Fruit fly (Drosophila melanogaster) whole organism: ENCODE data around the gene CG14930.

Experiments
- CG8478 ChIP-seq: fragments of >200 bp; optimal IDR thresholded peaks from 2 replicates; lab custom pipeline; 2018; ENCODE audit warnings: inconsistent platforms
- Dll ChIP-seq: fragments of >200 bp; optimal IDR thresholded peaks from 2 replicates; lab custom pipeline; 2017
- EcR ChIP-seq, 2 experiments: fragments of >200 bp; optimal IDR thresholded peaks; 2 replicates each; lab custom pipeline; 2017; ENCODE audit warnings: missing biosample characterization in 2 of 2, missing genetic modification characterization in 2 of 2, missing genetic modification reagents in 2 of 2
- pan ChIP-seq: fragments of >200 bp; optimal IDR thresholded peaks from 2 replicates; lab custom pipeline; 2017
- psq ChIP-seq: fragments of >200 bp; optimal IDR thresholded peaks from 2 replicates; lab custom pipeline; 2017
- usp ChIP-seq: fragments of >200 bp; optimal IDR thresholded peaks from 2 replicates; lab custom pipeline; 2017; ENCODE audit warnings: missing biosample characterization, missing genetic modification characterization, mixed read lengths

Gene CG14930

DNA sequence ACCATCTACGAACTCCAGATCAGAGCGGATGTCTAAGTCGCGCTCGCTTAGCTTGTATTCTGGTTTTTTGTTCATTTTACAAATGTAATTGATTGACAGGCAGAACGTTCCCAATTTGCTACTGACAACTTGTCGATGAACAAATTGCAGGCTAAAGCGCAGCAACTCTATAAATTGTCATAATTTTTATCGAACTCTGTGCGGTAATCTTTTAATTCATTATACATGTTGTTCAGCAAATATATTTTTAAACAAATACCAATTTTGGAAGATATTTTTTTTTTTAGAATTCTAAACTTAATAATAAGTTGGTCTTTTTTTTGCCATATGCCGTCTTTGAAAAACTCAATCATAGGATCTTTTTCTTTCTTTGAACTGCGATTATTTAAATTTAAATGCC lies at the start of gene CG14930:
CG14930 (minus strand) TSS at position 101 of the 400 bp plus-strand sequence.
- TF ChIP-seq usp (no peak), psq (lab: Kevin White, UChicago) (no peak), pan (lab: Kevin White, UChicago) (no peak), CG8478 (lab: Kevin White, UChicago) (no peak), Dll (lab: Kevin White, UChicago) (no peak), EcR (GFP tag; optimal IDR thresholded peaks at IDR 0.05; lab: Kevin White, UChicago) (no peak)

dm6 chr2L:11553825-11554224 lies 32.7 kb upstream of the CG14930 start:
- TF ChIP-seq CG8478 (lab: Kevin White, UChicago): no peak
- TF ChIP-seq Dll (lab: Kevin White, UChicago): no peak
- TF ChIP-seq usp: no peak
- TF ChIP-seq EcR (GFP tag; optimal IDR thresholded peaks at IDR 0.05; lab: Kevin White, UChicago): no peak
- TF ChIP-seq pan (lab: Kevin White, UChicago): no peak
- TF ChIP-seq psq (lab: Kevin White, UChicago): no peak

dm6 chr2L:11535845-11536244 lies 14.8 kb upstream of the CG14930 start, which contains the start of gene CG43438:
CG43438 (plus strand) TSS chr2L:11536145.
- no peak for TF ChIP-seq pan (lab: Kevin White, UChicago)
- TF ChIP-seq psq (lab: Kevin White, UChicago): no peak
- no peak for TF ChIP-seq Dll (lab: Kevin White, UChicago)
- no peak for TF ChIP-seq usp
- no peak for TF ChIP-seq EcR (GFP tag; optimal IDR thresholded peaks at IDR 0.05; lab: Kevin White, UChicago)
- no peak for TF ChIP-seq CG8478 (lab: Kevin White, UChicago)

DNA sequence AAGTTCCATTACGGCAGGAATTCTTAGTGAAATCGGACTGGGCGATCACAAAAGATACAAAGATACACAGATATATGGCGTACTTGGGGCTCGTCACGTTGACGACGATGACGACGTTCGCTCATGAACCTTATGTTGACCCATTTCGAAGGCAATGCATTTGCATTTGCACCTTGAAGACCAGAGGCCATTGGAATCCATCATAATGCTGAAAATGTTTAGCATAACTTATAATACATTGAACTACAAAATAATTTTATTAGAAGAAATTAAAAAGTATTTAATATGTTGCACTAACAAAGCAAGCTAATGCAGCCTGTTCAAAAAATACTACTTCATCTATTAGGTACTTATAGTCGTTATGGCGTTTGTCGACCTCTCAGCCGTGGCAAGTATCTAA lies 10.4 kb upstream of the CG14930 start, which contains the start of gene CG34162:
CG34162 (plus strand) TSS at position 301 of the 400 bp plus-strand sequence.
- TF ChIP-seq CG8478 (lab: Kevin White, UChicago): no peak

dm6 chr2L:11530952-11531351 lies 9.9 kb upstream of the CG14930 start, which contains the start of gene CG31706:
CG31706 (minus strand) TSS chr2L:11531052.
- TF ChIP-seq pan (lab: Kevin White, UChicago) (no peak), EcR (GFP tag; optimal IDR thresholded peaks at IDR 0.05; lab: Kevin White, UChicago) (no peak), usp (no peak), Dll (lab: Kevin White, UChicago) (no peak), psq (lab: Kevin White, UChicago) (no peak), CG8478 (lab: Kevin White, UChicago) (no peak)

DNA sequence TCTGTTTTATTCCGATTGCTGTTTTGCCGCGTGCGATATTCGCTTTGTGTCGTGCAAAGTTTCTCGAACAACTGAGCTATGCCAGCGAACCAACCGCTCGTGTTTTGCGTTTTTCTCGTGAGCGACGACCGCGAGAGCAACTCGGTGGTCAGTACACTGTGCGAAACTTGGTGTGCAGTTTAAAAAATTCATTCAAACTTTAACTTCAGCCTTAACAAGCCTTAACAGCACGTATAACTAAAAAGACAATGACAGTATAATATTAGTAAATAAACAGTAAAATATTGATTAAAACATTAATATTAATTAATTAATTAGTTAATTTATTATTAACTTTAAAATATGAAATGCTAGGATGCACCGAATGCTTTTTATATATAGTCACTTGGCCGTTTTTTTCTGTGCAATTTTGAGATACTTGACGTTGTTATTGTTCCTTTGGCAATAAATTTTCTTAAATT lies 7.1 kb upstream of the CG14930 start, which contains the start of gene CG31705:
CG31705 (minus strand) TSS at position 77 of the 461 bp plus-strand sequence.
- no peak for TF ChIP-seq psq (lab: Kevin White, UChicago)
- no peak for TF ChIP-seq pan (lab: Kevin White, UChicago)
- no peak for TF ChIP-seq Dll (lab: Kevin White, UChicago)
- no peak for TF ChIP-seq CG8478 (lab: Kevin White, UChicago)
- no peak for TF ChIP-seq usp
- TF ChIP-seq EcR (GFP tag; optimal IDR thresholded peaks at IDR 0.05; lab: Kevin White, UChicago): no peak

DNA sequence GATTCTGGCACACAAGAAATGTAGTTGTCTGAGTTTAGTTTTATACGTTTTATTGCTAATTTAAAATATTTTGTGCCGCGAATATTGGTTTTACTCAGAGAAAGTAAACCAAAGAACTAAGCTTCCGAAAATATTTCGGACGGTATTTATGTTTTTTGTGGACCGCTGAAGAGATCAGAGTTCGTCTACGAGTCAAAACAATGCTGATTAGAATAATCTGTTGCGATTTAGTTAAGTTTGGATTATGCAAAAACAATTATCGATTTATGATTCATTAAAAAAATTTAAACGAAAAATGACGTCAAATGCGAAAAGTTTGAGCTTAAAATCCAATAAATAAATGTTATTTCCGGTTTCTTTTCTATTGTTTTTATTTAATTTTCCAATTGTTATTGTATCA lies 1.6 kb upstream of the CG14930 start, which contains the start of gene CG43153:
CG43153 (minus strand) TSS at position 101 of the 400 bp plus-strand sequence.
- TF ChIP-seq CG8478 (lab: Kevin White, UChicago) (no peak), usp (no peak), psq (lab: Kevin White, UChicago) (no peak), Dll (lab: Kevin White, UChicago) (no peak), EcR (GFP tag; optimal IDR thresholded peaks at IDR 0.05; lab: Kevin White, UChicago) (no peak), pan (lab: Kevin White, UChicago) (no peak)

DNA sequence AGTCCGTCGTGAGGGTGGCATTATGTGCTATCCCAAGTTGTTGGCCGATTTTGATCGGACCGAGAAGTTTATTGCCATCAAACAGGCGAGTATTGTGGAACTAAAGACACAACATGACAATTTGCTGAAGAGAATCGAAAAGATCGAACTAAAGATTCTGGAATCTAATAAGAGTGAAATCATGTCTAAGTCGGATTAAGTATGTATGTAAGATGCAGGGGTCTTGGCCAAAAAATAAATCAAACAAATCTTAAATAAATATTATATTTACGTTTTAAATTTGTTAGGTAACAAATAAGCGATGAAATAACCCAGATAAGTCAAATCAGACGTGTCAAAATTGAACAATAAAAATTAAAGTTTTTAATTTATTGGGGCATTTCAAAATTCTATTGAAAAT lies 1.6 kb downstream of the CG14930 start, which contains the start of gene CG14929:
CG14929 (plus strand) TSS at position 301 of the 400 bp plus-strand sequence.
- TF ChIP-seq Dll (lab: Kevin White, UChicago): no peak

- no peak for TF ChIP-seq usp
- peak; percentile 87 for TF ChIP-seq CG8478 (lab: Kevin White, UChicago)
Measured at dm6 chr2L:11516526-11517441, 4.3 kb downstream of the CG14930 start, which contains the start of the genes Dlg5 and CG4970. Dlg5 (minus strand) TSS chr2L:11517081. CG4970 (plus strand) TSS chr2L:11517391.

DNA sequence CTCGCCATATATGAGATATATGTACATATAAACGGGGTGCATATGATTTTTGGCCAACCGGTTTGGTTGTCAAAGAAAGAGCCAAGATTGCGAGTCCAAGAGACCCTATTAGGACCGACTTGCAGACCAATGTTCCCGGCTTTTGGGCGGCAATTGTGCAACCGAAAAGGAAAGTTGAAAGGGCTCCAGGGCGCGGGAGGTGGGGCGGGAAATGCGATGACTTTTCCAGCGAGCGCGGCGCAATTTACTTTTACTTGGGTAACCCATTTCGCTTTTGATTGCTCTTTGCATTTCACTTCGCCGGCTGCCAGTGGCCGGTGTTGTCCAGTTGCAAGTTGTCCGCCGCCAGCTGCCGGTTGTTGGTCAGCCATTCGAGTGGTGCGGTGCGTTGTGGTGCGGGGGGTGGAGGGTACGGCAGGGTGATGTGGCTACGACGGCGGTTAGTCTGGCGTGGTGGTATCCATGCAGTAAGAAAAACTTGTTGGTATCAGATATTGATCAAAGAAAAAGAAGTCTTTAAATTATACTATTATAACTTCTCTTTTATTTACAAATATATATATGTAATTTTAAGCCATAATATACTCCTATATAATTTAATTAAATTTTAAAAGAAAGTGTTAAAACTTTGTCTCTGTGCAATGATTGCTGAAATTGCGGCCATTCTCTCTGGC lies 16.1 kb downstream of the CG14930 start:
- TF ChIP-seq EcR (GFP tag; optimal IDR thresholded peaks at IDR 0.05; lab: Kevin White, UChicago) (no peak), Dll (lab: Kevin White, UChicago) (peak; percentile 22)

- TF ChIP-seq Dll (lab: Kevin White, UChicago) (no peak), psq (lab: Kevin White, UChicago) (no peak), pan (lab: Kevin White, UChicago) (no peak), usp (no peak), EcR (GFP tag; optimal IDR thresholded peaks at IDR 0.05; lab: Kevin White, UChicago) (no peak), CG8478 (lab: Kevin White, UChicago) (no peak)
Measured at dm6 chr2L:11502698-11503097, 18.4 kb downstream of the CG14930 start.
